Fruit fly (Drosophila melanogaster) whole organism: ENCODE data around the gene CG13614.

ENCODE experiments used
- CG8478 ChIP-seq: fragments of >200 bp; optimal IDR thresholded peaks from 2 replicates; lab custom pipeline; 2018; ENCODE audit warnings: inconsistent platforms
- EcR ChIP-seq, 2 experiments: fragments of >200 bp; optimal IDR thresholded peaks; 2 replicates each; lab custom pipeline; 2017; ENCODE audit warnings: missing biosample characterization in 2 of 2, missing genetic modification characterization in 2 of 2, missing genetic modification reagents in 2 of 2
- pan ChIP-seq: fragments of >200 bp; optimal IDR thresholded peaks from 2 replicates; lab custom pipeline; 2017
- psq ChIP-seq: fragments of >200 bp; optimal IDR thresholded peaks from 2 replicates; lab custom pipeline; 2017
- usp ChIP-seq: fragments of >200 bp; optimal IDR thresholded peaks from 2 replicates; lab custom pipeline; 2017; ENCODE audit warnings: missing biosample characterization, missing genetic modification characterization, mixed read lengths

DNA sequence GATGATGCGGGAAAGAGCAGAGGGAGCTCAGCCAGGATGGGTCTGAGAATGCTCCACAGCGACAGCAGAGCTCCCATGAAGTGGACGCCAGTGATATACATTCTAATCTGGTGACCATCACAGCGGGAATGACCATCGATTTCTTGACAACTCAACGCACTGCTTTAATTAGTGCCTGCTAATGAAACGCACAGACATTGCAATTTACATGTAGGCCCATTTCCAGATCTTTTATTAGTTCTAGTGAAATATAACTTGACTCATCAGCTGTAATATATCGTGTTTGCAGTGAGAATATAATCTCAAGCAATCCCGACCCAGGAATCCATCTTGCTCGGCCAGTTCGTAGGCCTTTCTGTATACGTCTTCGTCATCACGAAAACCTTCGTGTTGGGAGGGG is 2.2 kb upstream of the CG13614 start, which contains the start of gene CG42811:
- TF ChIP-seq usp (GFP tag; lab: Kevin White, UChicago) = no peak
- no peak for TF ChIP-seq psq (lab: Kevin White, UChicago)
- no peak for TF ChIP-seq CG8478
- TF ChIP-seq pan (lab: Kevin White, UChicago) = no peak
- TF ChIP-seq EcR (GFP tag; optimal IDR thresholded peaks at IDR 0.05; lab: Kevin White, UChicago) = no peak
